Fruit fly (Drosophila melanogaster) whole organism, adult: ENCODE data around the gene ClpX.

ENCODE experiments used
- CG11617 ChIP-seq: fragments of 200-800 bp; sonication (Bioruptor generic); optimal IDR thresholded peaks from 2 replicates; lab custom pipeline; 2017; ENCODE audit warnings: mild to moderate bottlenecking, missing biosample characterization, missing genetic modification reagents, missing genetic modification characterization
- CG12768 ChIP-seq: fragments of 200-800 bp; sonication (Bioruptor generic); optimal IDR thresholded peaks from 2 replicates; lab custom pipeline; 2017; ENCODE audit warnings: missing biosample characterization, missing genetic modification characterization, mild to moderate bottlenecking, moderate library complexity, missing genetic modification reagents
- CG14711 ChIP-seq: fragments of 200-800 bp; sonication (Bioruptor generic); optimal IDR thresholded peaks from 2 replicates; lab custom pipeline; 2018; ENCODE audit warnings: missing biosample characterization, mild to moderate bottlenecking, missing genetic modification characterization, moderate library complexity
- CG1620 ChIP-seq: fragments of 200-800 bp; sonication (Bioruptor generic); optimal IDR thresholded peaks from 2 replicates; lab custom pipeline; 2016; ENCODE audit warnings: missing biosample characterization, missing genetic modification characterization
- CG33017 ChIP-seq: fragments of 200-800 bp; sonication (Bioruptor generic); optimal IDR thresholded peaks from 2 replicates; lab custom pipeline; 2018; ENCODE audit warnings: missing biosample characterization, mild to moderate bottlenecking, missing genetic modification characterization, moderate library complexity
- CG5204 ChIP-seq: fragments of 200-800 bp; sonication (Bioruptor generic); optimal IDR thresholded peaks from 2 replicates; lab custom pipeline; 2016; ENCODE audit warnings: missing biosample characterization, missing genetic modification characterization
- CG7045 ChIP-seq: fragments of 200-800 bp; sonication (Bioruptor generic); optimal IDR thresholded peaks from 2 replicates; lab custom pipeline; 2017; ENCODE audit warnings: missing biosample characterization, mild to moderate bottlenecking, missing genetic modification characterization
- CG7101 ChIP-seq: fragments of 200-800 bp; sonication (Bioruptor generic); optimal IDR thresholded peaks from 2 replicates; lab custom pipeline; 2018; ENCODE audit warnings: missing biosample characterization, mild to moderate bottlenecking, missing genetic modification characterization, moderate library complexity
- Clk ChIP-seq: fragments of 200-800 bp; sonication (Bioruptor generic); optimal IDR thresholded peaks from 2 replicates; lab custom pipeline; 2017; ENCODE audit warnings: missing biosample characterization, missing genetic modification characterization
- Crg-1 ChIP-seq: fragments of 200-800 bp; sonication (Bioruptor generic); optimal IDR thresholded peaks from 2 replicates; lab custom pipeline; 2016; ENCODE audit warnings: missing biosample characterization, missing genetic modification characterization
- Hr96 ChIP-seq: fragments of 200-800 bp; sonication (Bioruptor generic); optimal IDR thresholded peaks from 2 replicates; lab custom pipeline; 2016; ENCODE audit warnings: missing biosample characterization, missing genetic modification characterization
- Mnt ChIP-seq: fragments of 200-800 bp; sonication (Bioruptor generic); optimal IDR thresholded peaks from 2 replicates; lab custom pipeline; 2016; ENCODE audit warnings: missing biosample characterization, mild to moderate bottlenecking, missing genetic modification characterization
- bab1 ChIP-seq: fragments of 200-800 bp; sonication (Bioruptor generic); optimal IDR thresholded peaks from 3 replicates; lab custom pipeline; 2019; ENCODE audit warnings: missing biosample characterization, mild to moderate bottlenecking, missing genetic modification characterization, moderate library complexity
- cic ChIP-seq: fragments of 200-800 bp; sonication (Bioruptor generic); optimal IDR thresholded peaks from 2 replicates; lab custom pipeline; 2017; ENCODE audit warnings: missing biosample characterization, mild to moderate bottlenecking, missing genetic modification characterization, moderate library complexity
- cnc ChIP-seq, 2 experiments: fragments of >200 bp; optimal IDR thresholded peaks; 2 replicates each; lab custom pipeline; 2017
- kay ChIP-seq: fragments of 200-800 bp; sonication (Bioruptor generic); peaks from one replicate; lab custom pipeline; 2016; ENCODE audit warnings: missing biosample characterization, missing genetic modification characterization, borderline replicate concordance
- ovo ChIP-seq: fragments of 200-800 bp; sonication (Bioruptor generic); optimal IDR thresholded peaks from 2 replicates; lab custom pipeline; 2016; ENCODE audit warnings: missing biosample characterization, missing genetic modification characterization
- pad ChIP-seq: fragments of 200-800 bp; sonication (Bioruptor generic); optimal IDR thresholded peaks from 3 replicates; lab custom pipeline; 2017; ENCODE audit warnings: missing biosample characterization, missing genetic modification characterization, mild to moderate bottlenecking, moderate library complexity, missing genetic modification reagents
- tj ChIP-seq: fragments of 200-800 bp; sonication (Bioruptor generic); optimal IDR thresholded peaks from 3 replicates; lab custom pipeline; 2017; ENCODE audit warnings: missing biosample characterization, mild to moderate bottlenecking, missing genetic modification characterization, moderate library complexity
- toe ChIP-seq: fragments of 200-800 bp; sonication (Bioruptor generic); optimal IDR thresholded peaks from 2 replicates; lab custom pipeline; 2016; ENCODE audit warnings: missing biosample characterization, missing genetic modification characterization

Gene ClpX

DNA sequence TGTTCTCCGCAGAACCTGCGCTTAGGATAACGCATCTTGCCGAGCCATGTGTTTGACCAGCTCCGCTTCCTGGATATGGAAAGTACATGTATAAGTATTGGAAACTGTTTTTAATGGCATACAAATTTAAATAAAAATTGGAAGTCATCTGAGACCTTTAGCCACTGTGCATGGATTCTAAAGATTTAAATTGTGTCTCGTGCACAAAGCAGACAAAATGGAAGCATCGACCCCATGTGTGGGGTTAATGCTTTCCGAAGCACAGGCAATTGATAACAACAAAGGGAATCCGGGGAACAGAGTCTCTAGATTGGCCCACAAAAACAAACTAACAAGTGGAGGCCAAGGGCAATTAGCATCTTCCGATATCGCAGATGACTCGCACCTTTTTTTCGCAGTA, 1.7 kb downstream of the ClpX start:
- no peak for TF ChIP-seq CG12768
- no peak for TF ChIP-seq Clk (GFP tag; lab: Kevin White, UChicago)
- no peak for TF ChIP-seq bab1 (GFP tag; lab: Kevin White, UChicago)
- no peak for TF ChIP-seq CG5204 (GFP tag; lab: Kevin White, UChicago)
- no peak for TF ChIP-seq CG7101
- no peak for TF ChIP-seq CG14711 (tag; lab: Kevin White, UChicago)
- TF ChIP-seq cic = no peak
- TF ChIP-seq cnc (optimal IDR thresholded peaks at IDR 0.05; lab: Kevin White, UChicago) = no peak
- no peak for TF ChIP-seq toe (GFP tag; lab: Kevin White, UChicago)
- no peak for TF ChIP-seq pad (GFP tag; lab: Kevin White, UChicago)
- no peak for TF ChIP-seq CG11617 (GFP tag; lab: Kevin White, UChicago)
- no peak for TF ChIP-seq CG1620 (GFP tag; lab: Kevin White, UChicago)
- TF ChIP-seq Hr96 = no peak
- TF ChIP-seq CG33017 = no peak
- TF ChIP-seq Crg-1 (GFP tag; lab: Kevin White, UChicago) = no peak
- TF ChIP-seq CG7045 (GFP tag; lab: Kevin White, UChicago) = no peak

- TF ChIP-seq CG7101 (no peak), CG5204 (GFP tag; lab: Kevin White, UChicago) (no peak), Hr96 (no peak), bab1 (GFP tag; lab: Kevin White, UChicago) (no peak), Clk (GFP tag; lab: Kevin White, UChicago) (no peak), tj (GFP tag; lab: Kevin White, UChicago) (no peak), CG12768 (no peak), Crg-1 (GFP tag; lab: Kevin White, UChicago) (no peak), pad (GFP tag; lab: Kevin White, UChicago) (no peak), cnc (optimal IDR thresholded peaks at IDR 0.05; lab: Kevin White, UChicago) (no peak), CG33017 (no peak), cic (no peak), CG11617 (GFP tag; lab: Kevin White, UChicago) (no peak)
Measured at dm6 chr3R:19895305-19895704, 8.2 kb downstream of the ClpX start.

DNA sequence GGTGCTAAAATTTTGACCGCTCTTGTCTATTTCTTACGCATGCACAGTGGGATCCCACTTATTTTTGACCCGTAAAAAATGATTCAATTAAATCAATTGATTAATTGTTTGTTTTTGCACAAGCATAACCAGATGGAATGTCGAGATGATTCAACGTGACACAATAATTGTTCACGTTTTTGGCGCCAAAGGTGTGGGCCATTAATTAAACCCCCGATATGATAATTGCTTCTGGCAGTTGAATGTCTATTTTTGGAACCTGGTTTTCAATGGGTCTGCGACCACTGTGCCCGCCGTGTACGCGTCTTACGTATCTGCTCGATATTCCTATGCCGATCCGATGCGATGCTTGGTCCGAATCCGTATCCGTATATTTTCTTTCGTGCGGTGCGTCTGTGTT, 11.4 kb downstream of the ClpX start:
- TF ChIP-seq bab1 (GFP tag; lab: Kevin White, UChicago) (no peak), CG7045 (GFP tag; lab: Kevin White, UChicago) (peak; percentile 28), CG7101 (peak; percentile 14), Hr96 (peak; percentile 35), CG14711 (tag; lab: Kevin White, UChicago) (peak; percentile 15), CG12768 (peak; percentile 15), toe (GFP tag; lab: Kevin White, UChicago) (peak; percentile 35), tj (GFP tag; lab: Kevin White, UChicago) (no peak)

dm6 chr3R:19891363-19891762, 12.1 kb downstream of the ClpX start:
- TF ChIP-seq CG12768 = peak; percentile 12
- TF ChIP-seq Mnt (GFP tag; lab: Kevin White, UChicago) = no peak
- TF ChIP-seq tj (GFP tag; lab: Kevin White, UChicago) = no peak
- no peak for TF ChIP-seq Hr96
- TF ChIP-seq CG7101 = no peak
- no peak for TF ChIP-seq Crg-1 (GFP tag; lab: Kevin White, UChicago)

DNA sequence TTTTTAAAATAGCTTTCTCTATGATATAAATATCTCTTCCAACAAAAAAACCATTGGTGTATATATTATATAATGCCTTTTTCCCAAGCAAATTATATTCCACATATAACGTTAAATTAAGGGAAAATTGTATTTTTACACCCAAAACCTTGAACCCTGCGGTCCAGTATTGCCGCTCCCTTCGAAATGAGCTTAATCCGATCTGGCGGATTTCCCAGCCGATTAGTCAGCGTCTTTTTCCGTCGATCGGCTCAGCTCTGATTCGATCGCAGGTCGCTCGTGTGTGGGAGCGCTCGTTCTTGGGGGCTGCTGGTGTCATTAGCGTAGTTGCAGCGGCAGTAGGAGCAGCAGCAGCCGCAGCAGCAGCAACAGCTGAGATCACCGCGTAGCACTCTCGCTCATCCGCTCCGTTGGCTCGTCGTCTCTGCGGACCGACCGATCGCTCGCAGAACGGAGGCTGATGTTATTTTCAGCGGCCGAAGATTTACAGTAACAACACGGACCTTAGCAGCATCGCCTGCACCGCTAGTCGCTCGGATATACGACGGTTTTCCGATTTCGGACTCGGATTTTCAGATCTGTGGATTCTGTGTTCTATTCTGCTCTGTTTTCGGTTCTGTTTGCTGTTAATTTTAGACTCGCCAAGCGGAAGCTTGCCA, 13.0 kb downstream of the ClpX start, which contains the start of gene CG4733:
CG4733 (plus strand) TSS at position 350 of the 659 bp plus-strand sequence.
- peak; percentile 30 for TF ChIP-seq CG7101
- peak; percentile 55 for TF ChIP-seq CG5204 (GFP tag; lab: Kevin White, UChicago)
- TF ChIP-seq CG14711 (tag; lab: Kevin White, UChicago) = no peak
- no peak for TF ChIP-seq cic
- TF ChIP-seq ovo (GFP tag; lab: Kevin White, UChicago) = peak; percentile 33
- peak; percentile 20 for TF ChIP-seq toe (GFP tag; lab: Kevin White, UChicago)
- peak; percentile 2 for TF ChIP-seq pad (GFP tag; lab: Kevin White, UChicago)
- TF ChIP-seq tj (GFP tag; lab: Kevin White, UChicago) = peak; percentile 7

- TF ChIP-seq cnc (optimal IDR thresholded peaks at IDR 0.05; lab: Kevin White, UChicago) (no peak), kay (GFP tag; lab: Kevin White, UChicago) (no peak), CG1620 (GFP tag; lab: Kevin White, UChicago) (no peak), CG7101 (peak; percentile 8), CG7045 (GFP tag; lab: Kevin White, UChicago) (no peak), CG33017 (peak; percentile 15), cic (no peak), bab1 (GFP tag; lab: Kevin White, UChicago) (no peak), Hr96 (no peak), CG11617 (GFP tag; lab: Kevin White, UChicago) (no peak), tj (GFP tag; lab: Kevin White, UChicago) (no peak), Crg-1 (GFP tag; lab: Kevin White, UChicago) (no peak), CG12768 (peak; percentile 12), ovo (GFP tag; lab: Kevin White, UChicago) (no peak), toe (GFP tag; lab: Kevin White, UChicago) (no peak), CG14711 (tag; lab: Kevin White, UChicago) (peak; percentile 52), Clk (GFP tag; lab: Kevin White, UChicago) (no peak), CG5204 (GFP tag; lab: Kevin White, UChicago) (no peak), pad (GFP tag; lab: Kevin White, UChicago) (no peak), Mnt (GFP tag; lab: Kevin White, UChicago) (no peak)
Measured at dm6 chr3R:19889603-19890187, 13.8 kb downstream of the ClpX start.
